Fruit fly (Drosophila melanogaster) whole organism, embryonic: ENCODE results near the gene Cln7.

ENCODE experiments used
- B-H1 ChIP-seq: fragments of 200-800 bp; sonication (Bioruptor generic); IDR thresholded peaks from 3 replicates; pipeline ENCODE4 v1.3.6; 2022; ENCODE audit warnings: missing biosample characterization, missing genetic modification characterization
- B-H2 ChIP-seq: fragments of 200-800 bp; sonication (Bioruptor generic); optimal IDR thresholded peaks from 2 replicates; lab custom pipeline; 2018; ENCODE audit warnings: missing biosample characterization, mild to moderate bottlenecking, missing genetic modification characterization
- Bgb ChIP-seq: fragments of 200-800 bp; sonication (Bioruptor generic); IDR thresholded peaks from 2 replicates; pipeline ENCODE4 v1.3.6; 2022; ENCODE audit warnings: missing biosample characterization, missing genetic modification characterization; ENCODE audit not compliant: partially characterized antibody
- BtbVII ChIP-seq: fragments of 200-800 bp; sonication (Bioruptor generic); optimal IDR thresholded peaks from 3 replicates; lab custom pipeline; 2017; ENCODE audit warnings: missing biosample characterization, mild to moderate bottlenecking, missing genetic modification characterization
- CG15269 ChIP-seq: fragments of 200-800 bp; sonication (Bioruptor generic); optimal IDR thresholded peaks from 2 replicates; lab custom pipeline; 2018; ENCODE audit warnings: missing biosample characterization, mild to moderate bottlenecking, missing genetic modification characterization, moderate library complexity
- CG16863 ChIP-seq: fragments of 200-800 bp; sonication (Bioruptor generic); optimal IDR thresholded peaks from 3 replicates; lab custom pipeline; 2016; ENCODE audit warnings: missing biosample characterization, missing genetic modification characterization
- CG17385 ChIP-seq: fragments of 200-800 bp; sonication (Bioruptor generic); optimal IDR thresholded peaks from 3 replicates; lab custom pipeline; 2018; ENCODE audit warnings: missing biosample characterization, mild to moderate bottlenecking, missing genetic modification characterization
- CG17912 ChIP-seq: fragments of 200-800 bp; sonication (Bioruptor generic); optimal IDR thresholded peaks from 2 replicates; lab custom pipeline; 2018; ENCODE audit warnings: missing biosample characterization, mild to moderate bottlenecking, missing genetic modification characterization
- CG18262 ChIP-seq: fragments of 200-800 bp; optimal IDR thresholded peaks from 3 replicates; lab custom pipeline; 2019; ENCODE audit warnings: missing biosample characterization, mild to moderate bottlenecking, missing genetic modification characterization, moderate library complexity
- CG32532 ChIP-seq: fragments of 200-800 bp; sonication (Bioruptor generic); IDR thresholded peaks from 2 replicates; pipeline ENCODE4 v1.3.6; 2022; ENCODE audit warnings: missing biosample characterization, missing genetic modification characterization
- CG34422 ChIP-seq: fragments of 200-800 bp; sonication (Bioruptor generic); IDR thresholded peaks from 3 replicates; pipeline ENCODE4 v1.3.6; 2022; ENCODE audit warnings: missing biosample characterization, missing genetic modification characterization
- CG42726 ChIP-seq: fragments of 200-800 bp; sonication (Bioruptor generic); IDR thresholded peaks from 2 replicates; pipeline ENCODE4 v1.3.6; 2022; ENCODE audit warnings: missing biosample characterization, missing genetic modification characterization; ENCODE audit not compliant: partially characterized antibody
- CG5245 ChIP-seq: fragments of 200-800 bp; sonication (Bioruptor generic); optimal IDR thresholded peaks from 3 replicates; lab custom pipeline; 2016; ENCODE audit warnings: missing biosample characterization, missing genetic modification characterization
- CG6854 ChIP-seq: fragments of 200-800 bp; sonication (Bioruptor generic); optimal IDR thresholded peaks from 3 replicates; lab custom pipeline; 2017; ENCODE audit warnings: missing biosample characterization, mild to moderate bottlenecking, missing genetic modification characterization
- CG7786 ChIP-seq: fragments of 200-800 bp; sonication (Bioruptor generic); optimal IDR thresholded peaks from 2 replicates; lab custom pipeline; 2016; ENCODE audit warnings: missing biosample characterization, missing genetic modification characterization
- CG8359 ChIP-seq: fragments of 200-800 bp; sonication (Bioruptor generic); optimal IDR thresholded peaks from 2 replicates; lab custom pipeline; 2017; ENCODE audit warnings: missing biosample characterization, mild to moderate bottlenecking, missing genetic modification characterization, borderline replicate concordance
- CG8388 ChIP-seq: fragments of 200-800 bp; sonication (Bioruptor generic); optimal IDR thresholded peaks from 2 replicates; lab custom pipeline; 2019; ENCODE audit warnings: missing biosample characterization, mild to moderate bottlenecking, missing genetic modification characterization, moderate library complexity
- CG9727 ChIP-seq: fragments of 200-800 bp; sonication (Bioruptor generic); optimal IDR thresholded peaks from 3 replicates; lab custom pipeline; 2017; ENCODE audit warnings: missing biosample characterization, mild to moderate bottlenecking, missing genetic modification characterization
- CHES-1-like ChIP-seq: fragments of 200-800 bp; sonication (Bioruptor generic); optimal IDR thresholded peaks from 2 replicates; lab custom pipeline; 2016; ENCODE audit warnings: missing biosample characterization, missing genetic modification characterization
- CTCF ChIP-seq: fragments of 200-800 bp; sonication (Bioruptor generic); optimal IDR thresholded peaks from 2 replicates; lab custom pipeline; 2017; ENCODE audit warnings: missing biosample characterization, mild to moderate bottlenecking, missing genetic modification characterization, moderate library complexity
- E2f1 ChIP-seq: fragments of 200-800 bp; sonication (Bioruptor generic); IDR thresholded peaks from 2 replicates; pipeline ENCODE4 v1.3.6; 2022; ENCODE audit warnings: missing biosample characterization, missing genetic modification characterization
- Ets97D ChIP-seq: fragments of 200-800 bp; sonication (Bioruptor generic); optimal IDR thresholded peaks from 3 replicates; lab custom pipeline; 2016; ENCODE audit warnings: missing biosample characterization, missing genetic modification characterization
- HLH3B ChIP-seq: fragments of 200-800 bp; sonication (Bioruptor generic); IDR thresholded peaks from 2 replicates; pipeline ENCODE4 v1.3.6; 2022; ENCODE audit warnings: missing biosample characterization, missing genetic modification characterization
- HLH4C ChIP-seq: fragments of 200-800 bp; sonication (Bioruptor generic); IDR thresholded peaks from 3 replicates; pipeline ENCODE4 v1.3.6; 2022; ENCODE audit warnings: missing biosample characterization, missing genetic modification characterization; ENCODE audit not compliant: partially characterized antibody
- Hey ChIP-seq: fragments of 200-800 bp; sonication (Bioruptor generic); optimal IDR thresholded peaks from 3 replicates; lab custom pipeline; 2018; ENCODE audit warnings: missing biosample characterization, mild to moderate bottlenecking, missing genetic modification characterization
- HmgD ChIP-seq: fragments of 200-800 bp; sonication (Bioruptor generic); optimal IDR thresholded peaks from 3 replicates; lab custom pipeline; 2016; ENCODE audit warnings: missing biosample characterization, missing genetic modification characterization
- Jarid2 ChIP-seq: fragments of 200-800 bp; sonication (Bioruptor generic); optimal IDR thresholded peaks from 3 replicates; lab custom pipeline; 2017; ENCODE audit warnings: mild to moderate bottlenecking, missing biosample characterization, missing genetic modification reagents, missing genetic modification characterization
- Med ChIP-seq: fragments of 200-800 bp; sonication (Bioruptor generic); peaks from one replicate; lab custom pipeline; 2016; ENCODE audit warnings: missing biosample characterization, missing genetic modification characterization, mild to moderate bottlenecking, inconsistent platforms, moderate library complexity
- Nf-YB ChIP-seq: fragments of 200-800 bp; sonication (Bioruptor generic); optimal IDR thresholded peaks from 3 replicates; lab custom pipeline; 2019; ENCODE audit warnings: missing biosample characterization, mild to moderate bottlenecking, missing genetic modification characterization, moderate library complexity
- Nf-YC ChIP-seq: fragments of 200-800 bp; optimal IDR thresholded peaks from 3 replicates; lab custom pipeline; 2019; ENCODE audit warnings: missing biosample characterization, mild to moderate bottlenecking, missing genetic modification characterization, moderate library complexity
- Rfx ChIP-seq: fragments of 200-800 bp; sonication (Bioruptor generic); IDR thresholded peaks from 2 replicates; pipeline ENCODE4 v1.3.6; 2022; ENCODE audit warnings: missing biosample characterization, missing genetic modification characterization
- Side ChIP-seq: fragments of 200-800 bp; sonication (Bioruptor generic); optimal IDR thresholded peaks from 2 replicates; lab custom pipeline; 2016; ENCODE audit warnings: missing biosample characterization, missing genetic modification characterization
- Sry-δ ChIP-seq: fragments of 200-800 bp; sonication (Bioruptor generic); optimal IDR thresholded peaks from 2 replicates; lab custom pipeline; 2016; ENCODE audit warnings: missing biosample characterization, missing genetic modification characterization
- Stat92E ChIP-seq, 3 experiments: fragments of >200 bp in 2 of 3; fragments of 200-800 bp in 1 of 3; sonication (Bioruptor generic) in 1 of 3; optimal IDR thresholded peaks; 2 replicates each; lab custom pipeline; 2017 to 2019; ENCODE audit warnings: missing biosample characterization in 3 of 3, missing genetic modification characterization in 3 of 3, mild to moderate bottlenecking in 1 of 3, moderate library complexity in 1 of 3
- ara ChIP-seq: fragments of 200-800 bp; sonication (Bioruptor generic); IDR thresholded peaks from 2 replicates; pipeline ENCODE4 v1.3.6; 2022; ENCODE audit warnings: missing biosample characterization, missing genetic modification characterization
- cato ChIP-seq: fragments of 200-800 bp; sonication (Bioruptor generic); optimal IDR thresholded peaks from 2 replicates; lab custom pipeline; 2016; ENCODE audit warnings: missing biosample characterization, missing genetic modification characterization, borderline replicate concordance
- chm ChIP-seq: fragments of 200-800 bp; sonication (Bioruptor generic); IDR thresholded peaks from 2 replicates; pipeline ENCODE4 v1.3.6; 2022; ENCODE audit warnings: missing biosample characterization, missing genetic modification characterization
- chn ChIP-seq: fragments of 200-800 bp; sonication (Bioruptor generic); optimal IDR thresholded peaks from 2 replicates; lab custom pipeline; 2016; ENCODE audit warnings: missing biosample characterization, missing genetic modification characterization
- dm ChIP-seq: fragments of 200-800 bp; sonication (Bioruptor generic); optimal IDR thresholded peaks from 3 replicates; lab custom pipeline; 2016; ENCODE audit warnings: missing biosample characterization, missing genetic modification characterization
- ems ChIP-seq: fragments of 200-800 bp; sonication (Bioruptor generic); optimal IDR thresholded peaks from 3 replicates; lab custom pipeline; 2016; ENCODE audit warnings: missing biosample characterization, missing genetic modification characterization
- exex ChIP-seq: fragments of 200-800 bp; sonication (Bioruptor generic); optimal IDR thresholded peaks from 4 replicates; lab custom pipeline; 2018; ENCODE audit warnings: missing biosample characterization, mild to moderate bottlenecking, missing genetic modification characterization, moderate library complexity
- gcm2 ChIP-seq: fragments of 200-800 bp; sonication (Bioruptor generic); optimal IDR thresholded peaks from 2 replicates; lab custom pipeline; 2016; ENCODE audit warnings: missing biosample characterization, missing genetic modification characterization
- gfzf ChIP-seq: fragments of 200-800 bp; sonication (Bioruptor generic); optimal IDR thresholded peaks from 2 replicates; lab custom pipeline; 2016; ENCODE audit warnings: missing biosample characterization, mild to moderate bottlenecking, missing genetic modification characterization, moderate library complexity
- repo ChIP-seq: fragments of 200-800 bp; sonication (Bioruptor generic); optimal IDR thresholded peaks from 2 replicates; lab custom pipeline; 2016; ENCODE audit warnings: missing biosample characterization, missing genetic modification characterization
- schlank ChIP-seq: fragments of 200-800 bp; sonication (Bioruptor generic); optimal IDR thresholded peaks from 2 replicates; lab custom pipeline; 2018; ENCODE audit warnings: missing biosample characterization, mild to moderate bottlenecking, missing genetic modification characterization
- seq ChIP-seq: fragments of 200-800 bp; sonication (Bioruptor generic); IDR thresholded peaks from 2 replicates; pipeline ENCODE4 v1.3.6; 2022; ENCODE audit warnings: missing biosample characterization, missing genetic modification characterization
- sr ChIP-seq: fragments of 200-800 bp; sonication (Bioruptor generic); IDR thresholded peaks from 3 replicates; pipeline ENCODE4 v1.3.6; 2022; ENCODE audit warnings: missing biosample characterization, missing genetic modification characterization
- trem ChIP-seq: fragments of 200-800 bp; optimal IDR thresholded peaks from 3 replicates; lab custom pipeline; 2019; ENCODE audit warnings: missing biosample characterization, mild to moderate bottlenecking, missing genetic modification characterization, moderate library complexity
- wor ChIP-seq: fragments of 200-800 bp; sonication (Bioruptor generic); IDR thresholded peaks from 2 replicates; pipeline ENCODE4 v1.3.6; 2022; ENCODE audit warnings: missing biosample characterization, missing genetic modification characterization
- z ChIP-seq: fragments of 200-800 bp; sonication (Bioruptor generic); IDR thresholded peaks from 3 replicates; pipeline ENCODE4 v1.3.6; 2022; ENCODE audit warnings: missing biosample characterization, missing genetic modification characterization

The Cln7 gene

dm6 chr3L:7344965-7345427 lies at the start of gene Cln7 (continued):
- peak; percentile 57 for TF ChIP-seq CG6854 (GFP tag; lab: Kevin White, UChicago)
- no peak for TF ChIP-seq wor (GFP tag; lab: Robert Waterston, UW)
- peak; percentile 30 for TF ChIP-seq Side (GFP tag; lab: Kevin White, UChicago)
- peak; percentile 38; the same call in 1 of the 2 replicates for TF ChIP-seq CG42726 (GFP tag; lab: Robert Waterston, UW)
- peak; percentile 43; the same call in 2 of the 3 replicates for TF ChIP-seq HLH4C (GFP tag; lab: Robert Waterston, UW)
- TF ChIP-seq HLH3B (GFP tag; lab: Robert Waterston, UW), result peak; percentile 49; the same call in 1 of the 2 replicates
- TF ChIP-seq chm (GFP tag; lab: Robert Waterston, UW), result peak; percentile 79
- peak; percentile 46; the same call in 1 of the 2 replicates for TF ChIP-seq CG32532 (GFP tag; lab: Robert Waterston, UW)
- no peak for TF ChIP-seq gcm2 (GFP tag; lab: Kevin White, UChicago)
- peak; percentile 65 for TF ChIP-seq B-H2
- peak; percentile 53 for TF ChIP-seq CG17385 (GFP tag; lab: Kevin White, UChicago)
- peak; percentile 40 for TF ChIP-seq CG9727
- TF ChIP-seq BtbVII (GFP tag; lab: Kevin White, UChicago), result peak; percentile 11
- TF ChIP-seq Nf-YC (tag; lab: Kevin White, UChicago), result peak; percentile 70
- peak; percentile 26 for TF ChIP-seq CG15269
- TF ChIP-seq Nf-YB (GFP tag; lab: Kevin White, UChicago), result peak; percentile 70
- TF ChIP-seq E2f1 (GFP tag; lab: Robert Waterston, UW), result no peak
- peak; percentile 55 for TF ChIP-seq Rfx (GFP tag; lab: Robert Waterston, UW)
- peak; percentile 44; the same call in 1 of the 3 replicates for TF ChIP-seq sr (GFP tag; lab: Robert Waterston, UW)
- TF ChIP-seq Hey (tag; lab: Kevin White, UChicago), result no peak
- peak; percentile 31 for TF ChIP-seq CG16863 (GFP tag; lab: Kevin White, UChicago)
- TF ChIP-seq repo (GFP tag; lab: Kevin White, UChicago), result peak; percentile 20
- peak; percentile 32 for TF ChIP-seq HmgD (GFP tag; lab: Kevin White, UChicago)
- peak; percentile 50 for TF ChIP-seq CTCF (GFP tag; lab: Kevin White, UChicago)
- TF ChIP-seq CG7786 (GFP tag; lab: Kevin White, UChicago), result peak; percentile 8
- peak; percentile 25; the same call in 1 of the 2 replicates for TF ChIP-seq seq
- peak; percentile 15 for TF ChIP-seq schlank (tag; lab: Kevin White, UChicago)
- TF ChIP-seq Med (GFP tag; lab: Kevin White, UChicago), result peak; percentile 92
- TF ChIP-seq B-H1, result no peak
- TF ChIP-seq Jarid2, result peak; percentile 92
- peak; percentile 34 for TF ChIP-seq chn (GFP tag; lab: Kevin White, UChicago)
- TF ChIP-seq CG8388 (GFP tag; lab: Kevin White, UChicago), result peak; percentile 2
- TF ChIP-seq CHES-1-like (GFP tag; lab: Kevin White, UChicago), result peak; percentile 38
- no peak for TF ChIP-seq cato (GFP tag; lab: Kevin White, UChicago)
- peak; percentile 38; the same call in 1 of the 2 replicates for TF ChIP-seq Bgb (GFP tag; lab: Robert Waterston, UW)
- peak; percentile 0 for TF ChIP-seq gfzf (GFP tag; lab: Kevin White, UChicago)
- 0 out of 3 replicates have a peak, but pooled peaks have one; percentile 59 for TF ChIP-seq z
- TF ChIP-seq CG5245 (GFP tag; lab: Kevin White, UChicago), result no peak
- peak; percentile 52; the same call in 1 of the 3 replicates for TF ChIP-seq CG34422 (GFP tag; lab: Robert Waterston, UW)
- peak; percentile 42; the same call in 1 of the 2 replicates for TF ChIP-seq ara (GFP tag; lab: Robert Waterston, UW)
- TF ChIP-seq trem (tag; lab: Kevin White, UChicago), result peak; percentile 31
- peak; percentile 50 for TF ChIP-seq CG17912 (GFP tag; lab: Kevin White, UChicago)
- TF ChIP-seq dm (GFP tag; lab: Kevin White, UChicago), result no peak
- TF ChIP-seq ems (GFP tag; lab: Kevin White, UChicago), result no peak
- TF ChIP-seq CG8359 (GFP tag; lab: Kevin White, UChicago), result peak; percentile 2
- TF ChIP-seq exex (tag; lab: Kevin White, UChicago), result peak; percentile 43
- TF ChIP-seq Ets97D, result peak; percentile 9
- TF ChIP-seq Stat92E (GFP tag; optimal IDR thresholded peaks at IDR 0.05; lab: Kevin White, UChicago), result peak in 1 of 3 experiments; percentile 88
- TF ChIP-seq CG18262 (tag; lab: Kevin White, UChicago), result peak; percentile 39
- no peak for TF ChIP-seq Sry-δ
